Worm (Caenorhabditis elegans): ENCODE results near the gene W06G6.9.

W06G6.9 gene

DNA sequence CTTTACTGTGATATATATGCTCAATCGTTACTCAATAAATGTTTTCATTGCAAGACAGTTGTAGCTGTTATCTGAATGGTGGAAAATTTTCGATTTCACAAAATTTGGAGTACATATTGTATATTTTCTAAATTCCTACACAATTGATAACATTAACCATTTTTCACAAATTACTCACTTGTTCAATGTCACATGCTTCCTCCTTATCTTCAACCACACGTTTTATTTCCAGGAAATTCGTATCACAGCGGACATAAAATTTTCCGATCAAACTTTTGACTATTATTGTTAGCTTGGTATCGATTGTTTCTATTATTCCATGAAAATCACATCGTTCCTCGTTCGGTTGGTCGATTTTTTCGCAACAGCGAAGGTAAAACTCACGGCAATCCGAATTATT lies 37.8 kb downstream of the W06G6.9 start:
- TF ChIP-seq C34B4.2 (tag; optimal IDR thresholded peaks at IDR 0.05) (no peak), lin-39 (tag; optimal IDR thresholded peaks at IDR 0.05) (no peak), C04F5.9 (tag; optimal IDR thresholded peaks at IDR 0.05) (no peak), elt-2 (tag; optimal IDR thresholded peaks at IDR 0.05) (peak; percentile 73), jun-1 (tag; optimal IDR thresholded peaks at IDR 0.05) (peak; percentile 42), elt-3 (tag; optimal IDR thresholded peaks at IDR 0.05) (no peak), tbx-2 (tag; optimal IDR thresholded peaks at IDR 0.05) (no peak)

- no peak for TF ChIP-seq fkh-10 (GFP tag; optimal IDR thresholded peaks at IDR 0.05)
- no peak for TF ChIP-seq nhr-84 (tag; optimal IDR thresholded peaks at IDR 0.05)
- no peak for TF ChIP-seq ceh-82 (tag; optimal IDR thresholded peaks at IDR 0.05)
Measured at ce11 chrV:16606313-16606712, 40.0 kb downstream of the W06G6.9 start, which contains the start of gene Y32B12C.1. TSS of gene Y32B12C.1 (plus strand) at chrV:16606613.

- TF ChIP-seq sptf-1 (tag; optimal IDR thresholded peaks at IDR 0.05) (no peak), hlh-17 (GFP tag; optimal IDR thresholded peaks at IDR 0.05; ENCODE audit: borderline replicate concordance) (no peak), tlp-1 (tag; optimal IDR thresholded peaks at IDR 0.05) (no peak), nhr-85 (tag) (no peak), dpl-1 (GFP tag; optimal IDR thresholded peaks at IDR 0.05) (no peak), alr-1 (tag; optimal IDR thresholded peaks at IDR 0.05; ENCODE audit: borderline replicate concordance) (no peak), zag-1 (tag; optimal IDR thresholded peaks at IDR 0.05) (no peak), C04F5.9 (tag; optimal IDR thresholded peaks at IDR 0.05) (no peak), elt-2 (tag; optimal IDR thresholded peaks at IDR 0.05) (peak; percentile 37), mep-1 (tag; optimal IDR thresholded peaks at IDR 0.05) (no peak), efl-1 (optimal IDR thresholded peaks at IDR 0.05) (no peak), efl-1 (GFP tag; optimal IDR thresholded peaks at IDR 0.05 in 1 of 2) (peak in 1 of 2 experiments; percentile 42), xbp-1 (tag; optimal IDR thresholded peaks at IDR 0.05) (no peak), lin-39 (tag; optimal IDR thresholded peaks at IDR 0.05) (no peak), ama-1 (optimal IDR thresholded peaks at IDR 0.05) (no peak), nhr-90 (tag; optimal IDR thresholded peaks at IDR 0.05; ENCODE audit: poor library complexity) (no peak), isw-1 (GFP tag; IDR thresholded peaks at IDR 0.05) (no peak), lin-14 (GFP tag; optimal IDR thresholded peaks at IDR 0.05) (peak; percentile 2), rnt-1 (tag; optimal IDR thresholded peaks at IDR 0.05) (no peak), snpc-4 (tag; optimal IDR thresholded peaks at IDR 0.05) (no peak)
Measured at ce11 chrV:16605463-16605862, 40.8 kb downstream of the W06G6.9 start.

- TF ChIP-seq fkh-8 (tag; optimal IDR thresholded peaks at IDR 0.05), result no peak
- no peak for TF ChIP-seq skn-1 (tag; optimal IDR thresholded peaks at IDR 0.05)
- TF ChIP-seq nhr-90 (tag; optimal IDR thresholded peaks at IDR 0.05; ENCODE audit: poor library complexity), result no peak
- TF ChIP-seq nhr-76 (tag; optimal IDR thresholded peaks at IDR 0.05), result no peak
- TF ChIP-seq nhr-19 (GFP tag; conservative IDR thresholded peaks at IDR 0.05), result no peak
- no peak for TF ChIP-seq ets-5 (GFP tag; IDR thresholded peaks at IDR 0.05)
- TF ChIP-seq sup-37 (GFP tag; optimal IDR thresholded peaks at IDR 0.05), result no peak
Measured at ce11 chrV:16604301-16604700, 42.0 kb downstream of the W06G6.9 start.

ce11 chrV:16603102-16603501 lies 43.2 kb downstream of the W06G6.9 start, which contains the start of gene T03E6.8:
TSS of gene T03E6.8 (minus strand) at chrV:16603202.
- TF ChIP-seq efl-1 (optimal IDR thresholded peaks at IDR 0.05) (no peak), efl-1 (GFP tag; optimal IDR thresholded peaks at IDR 0.05 in 1 of 2) (peak in 1 of 2 experiments; percentile 3), ceh-90 (tag; optimal IDR thresholded peaks at IDR 0.05) (no peak)

DNA sequence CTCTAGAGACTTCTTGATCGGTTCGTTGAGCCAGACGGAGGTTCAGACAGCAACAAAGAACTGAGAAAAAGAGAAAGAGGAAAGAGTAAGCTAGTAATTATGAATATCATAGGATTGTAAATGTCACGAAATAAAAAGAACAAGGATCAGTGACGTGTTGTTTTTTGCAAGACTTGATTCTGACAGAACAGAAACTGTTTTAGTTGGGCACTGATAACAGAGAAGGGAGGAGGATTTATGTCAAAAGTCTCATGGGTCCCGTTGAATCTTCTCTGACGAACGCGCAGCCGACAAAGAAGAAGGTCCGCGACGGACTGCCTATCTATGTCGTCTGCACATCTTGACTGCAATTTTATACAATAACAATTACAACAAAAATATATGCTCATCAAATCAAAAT lies 45.6 kb downstream of the W06G6.9 start, which contains the start of gene T03E6.9:
T03E6.9 (minus strand) TSS at position 101 of the 400 bp plus-strand sequence.
- TF ChIP-seq swsn-7 (tag; optimal IDR thresholded peaks at IDR 0.05) (no peak), ztf-4 (tag; optimal IDR thresholded peaks at IDR 0.05) (no peak), mdl-1 (tag; optimal IDR thresholded peaks at IDR 0.05) (no peak), nhr-19 (GFP tag; conservative IDR thresholded peaks at IDR 0.05) (no peak), sup-37 (GFP tag; optimal IDR thresholded peaks at IDR 0.05) (no peak), egl-27 (tag; optimal IDR thresholded peaks at IDR 0.05) (no peak), elt-2 (tag; optimal IDR thresholded peaks at IDR 0.05) (no peak), dpl-1 (GFP tag; optimal IDR thresholded peaks at IDR 0.05) (no peak), ztf-11 (tag; optimal IDR thresholded peaks at IDR 0.05) (no peak), nhr-85 (tag) (no peak), ets-5 (GFP tag; IDR thresholded peaks at IDR 0.05) (no peak), unc-62 (GFP tag; optimal IDR thresholded peaks at IDR 0.05) (no peak), pax-3 (tag; optimal IDR thresholded peaks at IDR 0.05) (no peak), xbp-1 (tag; optimal IDR thresholded peaks at IDR 0.05) (no peak), efl-3 (GFP tag; optimal IDR thresholded peaks at IDR 0.05) (no peak), lin-14 (GFP tag; optimal IDR thresholded peaks at IDR 0.05) (no peak), lir-3 (tag; optimal IDR thresholded peaks at IDR 0.05; ENCODE audit: poor library complexity) (no peak), ceh-88 (GFP tag; IDR thresholded peaks at IDR 0.05) (no peak)

Data from whole organism, L1 larva.